Fruit fly (Drosophila melanogaster) whole organism, embryonic: Measurements from ENCODE around the gene NdufA3.

Experiments
- CG11085 ChIP-seq: fragments of 200-800 bp; sonication (Bioruptor generic); IDR thresholded peaks from 2 replicates; pipeline ENCODE4 v1.3.6; 2022; ENCODE audit warnings: missing biosample characterization, missing genetic modification characterization
- CG12219 ChIP-seq: fragments of 200-800 bp; sonication (Bioruptor generic); optimal IDR thresholded peaks from 3 replicates; lab custom pipeline; 2018; ENCODE audit warnings: missing biosample characterization, mild to moderate bottlenecking, missing genetic modification characterization
- CG15073 ChIP-seq: fragments of 200-800 bp; sonication (Bioruptor generic); optimal IDR thresholded peaks from 2 replicates; lab custom pipeline; 2016; ENCODE audit warnings: missing biosample characterization, missing genetic modification characterization
- CG15479 ChIP-seq: fragments of 200-800 bp; sonication (Bioruptor generic); optimal IDR thresholded peaks from 3 replicates; lab custom pipeline; 2019; ENCODE audit warnings: missing biosample characterization, mild to moderate bottlenecking, missing genetic modification characterization, moderate library complexity
- CG1792 ChIP-seq: fragments of 200-800 bp; sonication (Bioruptor generic); optimal IDR thresholded peaks from 2 replicates; lab custom pipeline; 2016; ENCODE audit warnings: missing biosample characterization, missing genetic modification characterization
- CG2712 ChIP-seq: fragments of 200-800 bp; optimal IDR thresholded peaks from 3 replicates; lab custom pipeline; 2019; ENCODE audit warnings: missing biosample characterization, mild to moderate bottlenecking, missing genetic modification characterization, moderate library complexity
- CG30431 ChIP-seq: fragments of 200-800 bp; sonication (Bioruptor generic); optimal IDR thresholded peaks from 2 replicates; lab custom pipeline; 2017; ENCODE audit warnings: missing biosample characterization, missing genetic modification characterization
- CG34422 ChIP-seq: fragments of 200-800 bp; sonication (Bioruptor generic); IDR thresholded peaks from 3 replicates; pipeline ENCODE4 v1.3.6; 2022; ENCODE audit warnings: missing biosample characterization, missing genetic modification characterization
- CG4424 ChIP-seq: fragments of 200-800 bp; sonication (Bioruptor generic); optimal IDR thresholded peaks from 3 replicates; lab custom pipeline; 2016; ENCODE audit warnings: missing biosample characterization, missing genetic modification characterization
- CG7786 ChIP-seq: fragments of 200-800 bp; sonication (Bioruptor generic); optimal IDR thresholded peaks from 2 replicates; lab custom pipeline; 2016; ENCODE audit warnings: missing biosample characterization, missing genetic modification characterization
- CG7987 ChIP-seq: fragments of 200-800 bp; sonication (Bioruptor generic); optimal IDR thresholded peaks from 2 replicates; lab custom pipeline; 2018; ENCODE audit warnings: missing biosample characterization, mild to moderate bottlenecking, missing genetic modification characterization, moderate library complexity
- CG9932 ChIP-seq: fragments of 200-800 bp; sonication (Bioruptor generic); IDR thresholded peaks from 2 replicates; pipeline ENCODE4 v1.3.6; 2022; ENCODE audit warnings: missing biosample characterization, missing genetic modification characterization
- D ChIP-seq, 2 experiments: fragments of 200-800 bp in 1 of 2; fragments of >200 bp in 1 of 2; sonication (Bioruptor generic) in 1 of 2; optimal IDR thresholded peaks; 2 replicates in 1 of 2; 3 replicates in 1 of 2; lab custom pipeline; 2017; ENCODE audit warnings: mild to moderate bottlenecking in 1 of 2, missing biosample characterization in 1 of 2, missing genetic modification characterization in 1 of 2, missing genetic modification reagents in 1 of 2
- D19A ChIP-seq: fragments of 200-800 bp; optimal IDR thresholded peaks from 3 replicates; lab custom pipeline; 2019; ENCODE audit warnings: missing biosample characterization, mild to moderate bottlenecking, missing genetic modification characterization, moderate library complexity
- D19B ChIP-seq: fragments of 200-800 bp; sonication (Bioruptor generic); optimal IDR thresholded peaks from 2 replicates; lab custom pipeline; 2017; ENCODE audit warnings: missing biosample characterization, mild to moderate bottlenecking, missing genetic modification characterization
- Dll ChIP-seq: fragments of 200-800 bp; sonication (Bioruptor generic); IDR thresholded peaks from 4 replicates; pipeline ENCODE4 v1.3.6; 2022; ENCODE audit warnings: missing biosample characterization, missing genetic modification characterization; ENCODE audit not compliant: partially characterized antibody
- Fer1 ChIP-seq: fragments of 200-800 bp; sonication (Bioruptor generic); optimal IDR thresholded peaks from 2 replicates; lab custom pipeline; 2017; ENCODE audit warnings: missing biosample characterization, mild to moderate bottlenecking, missing genetic modification characterization
- H15 ChIP-seq: fragments of 200-800 bp; sonication (Bioruptor generic); IDR thresholded peaks from 3 replicates; pipeline ENCODE4 v1.3.6; 2022; ENCODE audit warnings: missing biosample characterization, missing genetic modification characterization
- Hand ChIP-seq: fragments of 200-800 bp; sonication (Bioruptor generic); optimal IDR thresholded peaks from 2 replicates; lab custom pipeline; 2017; ENCODE audit warnings: mild to moderate bottlenecking, missing biosample characterization, missing genetic modification reagents, missing genetic modification characterization
- Meics ChIP-seq: fragments of 200-800 bp; sonication (Bioruptor generic); optimal IDR thresholded peaks from 2 replicates; lab custom pipeline; 2017; ENCODE audit warnings: missing biosample characterization, mild to moderate bottlenecking, missing genetic modification characterization
- Neu2 ChIP-seq: fragments of 200-800 bp; sonication (Bioruptor generic); optimal IDR thresholded peaks from 3 replicates; lab custom pipeline; 2016; ENCODE audit warnings: missing biosample characterization, missing genetic modification characterization, borderline replicate concordance
- Optix ChIP-seq: fragments of 200-800 bp; sonication (Bioruptor generic); IDR thresholded peaks from 3 replicates; pipeline ENCODE4 v1.3.6; 2022; ENCODE audit warnings: missing biosample characterization, missing genetic modification characterization
- PHDP ChIP-seq: fragments of 200-800 bp; sonication (Bioruptor generic); optimal IDR thresholded peaks from 3 replicates; lab custom pipeline; 2018; ENCODE audit warnings: missing biosample characterization, mild to moderate bottlenecking, missing genetic modification characterization, moderate library complexity
- Spps ChIP-seq: fragments of 200-800 bp; sonication (Bioruptor generic); optimal IDR thresholded peaks from 2 replicates; lab custom pipeline; 2018; ENCODE audit warnings: missing biosample characterization, mild to moderate bottlenecking, missing genetic modification characterization
- Sry-δ ChIP-seq: fragments of 200-800 bp; sonication (Bioruptor generic); optimal IDR thresholded peaks from 2 replicates; lab custom pipeline; 2016; ENCODE audit warnings: missing biosample characterization, missing genetic modification characterization
- Tbp ChIP-seq: fragments of >200 bp; optimal IDR thresholded peaks from 2 replicates; lab custom pipeline; 2018; ENCODE audit warnings: missing biosample characterization, missing genetic modification characterization
- ash1 ChIP-seq: fragments of 200-800 bp; sonication (Bioruptor generic); optimal IDR thresholded peaks from 2 replicates; lab custom pipeline; 2018; ENCODE audit warnings: missing biosample characterization, mild to moderate bottlenecking, missing genetic modification characterization
- corto ChIP-seq: fragments of 200-800 bp; sonication (Bioruptor generic); optimal IDR thresholded peaks from 2 replicates; lab custom pipeline; 2016; ENCODE audit warnings: missing biosample characterization, mild to moderate bottlenecking, missing genetic modification characterization, moderate library complexity
- cwo ChIP-seq: fragments of 200-800 bp; sonication (Bioruptor generic); optimal IDR thresholded peaks from 3 replicates; lab custom pipeline; 2017; ENCODE audit warnings: missing biosample characterization, missing genetic modification characterization, mild to moderate bottlenecking, moderate library complexity, missing genetic modification reagents
- dan ChIP-seq: fragments of 200-800 bp; sonication (Bioruptor generic); IDR thresholded peaks from 2 replicates; pipeline ENCODE4 v1.3.6; 2022; ENCODE audit warnings: missing biosample characterization, missing genetic modification characterization
- dmrt99B ChIP-seq: fragments of 200-800 bp; sonication (Bioruptor generic); optimal IDR thresholded peaks from 2 replicates; lab custom pipeline; 2018; ENCODE audit warnings: missing biosample characterization, mild to moderate bottlenecking, missing genetic modification characterization, moderate library complexity
- emc ChIP-seq: fragments of 200-800 bp; sonication (Bioruptor generic); optimal IDR thresholded peaks from 2 replicates; lab custom pipeline; 2016; ENCODE audit warnings: missing biosample characterization, missing genetic modification characterization
- ems ChIP-seq: fragments of 200-800 bp; sonication (Bioruptor generic); optimal IDR thresholded peaks from 3 replicates; lab custom pipeline; 2016; ENCODE audit warnings: missing biosample characterization, missing genetic modification characterization
- esg ChIP-seq: fragments of 200-800 bp; sonication (Bioruptor generic); conservative IDR thresholded peaks from 2 replicates; pipeline ENCODE4 v1.3.6; 2022; ENCODE audit warnings: missing biosample characterization, missing genetic modification characterization
- fru ChIP-seq: fragments of >200 bp; optimal IDR thresholded peaks from 2 replicates; lab custom pipeline; 2017
- gro ChIP-seq: fragments of 200-800 bp; sonication (Bioruptor generic); optimal IDR thresholded peaks from 2 replicates; lab custom pipeline; 2016; ENCODE audit warnings: missing biosample characterization, missing genetic modification characterization
- gsb ChIP-seq: fragments of 200-800 bp; sonication (Bioruptor generic); IDR thresholded peaks from 2 replicates; pipeline ENCODE4 v1.3.6; 2022; ENCODE audit warnings: missing biosample characterization, missing genetic modification characterization
- ind ChIP-seq: fragments of 200-800 bp; sonication (Bioruptor generic); optimal IDR thresholded peaks from 3 replicates; lab custom pipeline; 2016; ENCODE audit warnings: missing biosample characterization, missing genetic modification characterization
- lbe ChIP-seq: fragments of 200-800 bp; sonication (Bioruptor generic); optimal IDR thresholded peaks from 2 replicates; lab custom pipeline; 2016; ENCODE audit warnings: missing biosample characterization, mild to moderate bottlenecking, missing genetic modification characterization
- mam ChIP-seq: fragments of 200-800 bp; sonication (Bioruptor generic); optimal IDR thresholded peaks from 3 replicates; lab custom pipeline; 2016; ENCODE audit warnings: missing biosample characterization, missing genetic modification characterization
- pho ChIP-seq: fragments of 200-800 bp; sonication (Bioruptor generic); optimal IDR thresholded peaks from 2 replicates; lab custom pipeline; 2016; ENCODE audit warnings: missing biosample characterization, missing genetic modification characterization
- phol ChIP-seq: fragments of 200-800 bp; sonication (Bioruptor generic); optimal IDR thresholded peaks from 3 replicates; lab custom pipeline; 2018; ENCODE audit warnings: missing biosample characterization, mild to moderate bottlenecking, missing genetic modification characterization, moderate library complexity
- psq ChIP-seq: fragments of 200-800 bp; sonication (Bioruptor generic); optimal IDR thresholded peaks from 2 replicates; lab custom pipeline; 2017; ENCODE audit warnings: missing biosample characterization, missing genetic modification characterization
- scrt ChIP-seq: fragments of 200-800 bp; sonication (Bioruptor generic); optimal IDR thresholded peaks from 2 replicates; lab custom pipeline; 2018; ENCODE audit warnings: missing biosample characterization, mild to moderate bottlenecking, missing genetic modification characterization, moderate library complexity
- sima ChIP-seq: fragments of 200-800 bp; sonication (Bioruptor generic); optimal IDR thresholded peaks from 2 replicates; lab custom pipeline; 2016; ENCODE audit warnings: missing biosample characterization, missing genetic modification characterization
- slou ChIP-seq: fragments of 200-800 bp; sonication (Bioruptor generic); optimal IDR thresholded peaks from 3 replicates; lab custom pipeline; 2016; ENCODE audit warnings: missing biosample characterization, missing genetic modification characterization
- tio ChIP-seq: fragments of 200-800 bp; sonication (Bioruptor generic); optimal IDR thresholded peaks from 2 replicates; lab custom pipeline; 2017; ENCODE audit warnings: missing biosample characterization, missing genetic modification characterization, inconsistent platforms
- tna ChIP-seq: fragments of 200-800 bp; sonication (Bioruptor generic); IDR thresholded peaks from 2 replicates; pipeline ENCODE4 v1.3.6; 2022; ENCODE audit warnings: missing biosample characterization, missing genetic modification characterization; ENCODE audit not compliant: partially characterized antibody
- toy ChIP-seq: fragments of 200-800 bp; sonication (Bioruptor generic); IDR thresholded peaks from 2 replicates; pipeline ENCODE4 v1.3.6; 2022; ENCODE audit warnings: missing biosample characterization, missing genetic modification characterization
- twi ChIP-seq: fragments of 200-800 bp; optimal IDR thresholded peaks from 2 replicates; lab custom pipeline; 2019; ENCODE audit warnings: missing biosample characterization, mild to moderate bottlenecking, missing genetic modification characterization, moderate library complexity
- unc-4 ChIP-seq: fragments of 200-800 bp; sonication (Bioruptor generic); IDR thresholded peaks from 2 replicates; pipeline ENCODE4 v1.3.6; 2022; ENCODE audit warnings: missing biosample characterization, missing genetic modification characterization; ENCODE audit not compliant: partially characterized antibody
- yki ChIP-seq: fragments of >200 bp; optimal IDR thresholded peaks from 3 replicates; lab custom pipeline; 2018

NdufA3 gene

DNA sequence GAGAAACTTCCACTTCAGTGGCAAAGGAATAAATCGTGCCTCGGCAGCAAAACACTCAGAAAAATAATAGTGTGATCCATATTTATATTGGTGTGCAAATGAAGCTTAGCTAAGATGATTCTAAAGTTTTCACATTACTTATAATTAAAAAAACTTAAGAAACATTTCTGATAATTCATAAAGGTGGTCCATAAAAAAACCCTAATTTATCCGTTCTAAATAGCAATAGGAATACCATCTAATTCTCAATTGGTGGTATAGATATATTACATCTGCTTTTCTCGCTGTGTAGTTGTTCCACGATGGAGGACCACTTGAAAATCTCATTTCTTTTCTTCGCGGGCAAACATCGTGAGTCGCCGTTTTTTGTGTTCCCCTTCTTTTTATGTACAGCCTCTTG, 4.7 kb downstream of the NdufA3 start (continued):
- TF ChIP-seq Tbp (GFP tag; lab: Kevin White, UChicago) (no peak), scrt (GFP tag; lab: Kevin White, UChicago) (peak; percentile 39), Hand (GFP tag; lab: Kevin White, UChicago) (peak; percentile 24), CG1792 (peak; percentile 23), gsb (GFP tag; lab: Robert Waterston, UW) (no peak), PHDP (peak; percentile 47), emc (no peak), tna (GFP tag; lab: Robert Waterston, UW) (no peak), Meics (peak; percentile 70), CG11085 (GFP tag; lab: Robert Waterston, UW) (no peak), psq (GFP tag; lab: Kevin White, UChicago) (no peak), ash1 (GFP tag; lab: Kevin White, UChicago) (no peak), Optix (no peak), Neu2 (GFP tag; lab: Kevin White, UChicago) (no peak), esg (peak; percentile 38; the same call in 1 of the 2 replicates), unc-4 (GFP tag; lab: Robert Waterston, UW) (no peak), H15 (GFP tag; lab: Robert Waterston, UW) (no peak), toy (GFP tag; lab: Robert Waterston, UW) (no peak), CG7786 (GFP tag; lab: Kevin White, UChicago) (no peak), CG4424 (GFP tag; lab: Kevin White, UChicago) (peak; percentile 64), pho (GFP tag; lab: Kevin White, UChicago) (peak; percentile 25), D19A (peak; percentile 68), CG12219 (GFP tag; lab: Kevin White, UChicago) (peak; percentile 41), CG2712 (tag; lab: Kevin White, UChicago) (peak; percentile 75), cwo (GFP tag; lab: Kevin White, UChicago) (peak; percentile 50), tio (no peak), dmrt99B (tag; lab: Kevin White, UChicago) (peak; percentile 73), sima (no peak), slou (GFP tag; lab: Kevin White, UChicago) (peak; percentile 58), Sry-δ (GFP tag; lab: Kevin White, UChicago) (no peak), ind (peak; percentile 61), mam (GFP tag; lab: Kevin White, UChicago) (peak; percentile 40), twi (tag; lab: Kevin White, UChicago) (no peak), CG9932 (GFP tag; lab: Robert Waterston, UW) (peak; percentile 44), Spps (tag; lab: Kevin White, UChicago) (peak; percentile 38), CG15073 (GFP tag; lab: Kevin White, UChicago) (no peak), ems (GFP tag; lab: Kevin White, UChicago) (peak; percentile 9), corto (GFP tag; lab: Kevin White, UChicago) (peak; percentile 59), D (optimal IDR thresholded peaks at IDR 0.05; lab: Kevin White, UChicago) (no peak), D (GFP tag; optimal IDR thresholded peaks at IDR 0.05; lab: Kevin White, UChicago) (peak; percentile 64), gro (GFP tag; lab: Kevin White, UChicago) (peak; percentile 29), yki (lab: Kevin White, UChicago) (no peak), CG7987 (GFP tag; lab: Kevin White, UChicago) (peak; percentile 14), CG30431 (GFP tag; lab: Kevin White, UChicago) (no peak), phol (tag; lab: Kevin White, UChicago) (peak; percentile 77), CG34422 (GFP tag; lab: Robert Waterston, UW) (no peak), Fer1 (GFP tag; lab: Kevin White, UChicago) (peak; percentile 67), lbe (no peak), CG15479 (GFP tag; lab: Kevin White, UChicago) (no peak), fru (no peak), Dll (GFP tag; lab: Robert Waterston, UW) (no peak), D19B (GFP tag; lab: Kevin White, UChicago) (peak; percentile 29), dan (no peak)
